Worm (Caenorhabditis elegans) whole organism, L2 larva: Measurements from ENCODE around the gene F35D11.3.

Experiments
- ZK546.5 ChIP-seq: sonication (generic microtip); optimal IDR thresholded peaks from 2 replicates; lab custom pipeline; 2017; ENCODE audit warnings: missing biosample characterization, missing genetic modification characterization
- ama-1 ChIP-seq: fragments of 150-350 bp; optimal IDR thresholded peaks from 2 replicates; lab custom pipeline; 2018; ENCODE audit warnings: inconsistent platforms
- lin-11 ChIP-seq: fragments of 150-350 bp; sonication (generic microtip); optimal IDR thresholded peaks from 2 replicates; lab custom pipeline; 2014; ENCODE audit warnings: missing biosample characterization, missing genetic modification characterization, inconsistent platforms, mixed read lengths
- lin-13 ChIP-seq: fragments of 150-350 bp; optimal IDR thresholded peaks from 2 replicates; lab custom pipeline; 2014; ENCODE audit warnings: missing biosample characterization, missing genetic modification reagents, missing genetic modification characterization
- lin-39 ChIP-seq: fragments of 150-350 bp; optimal IDR thresholded peaks from 2 replicates; lab custom pipeline; 2014; ENCODE audit warnings: missing biosample characterization, missing genetic modification reagents, missing genetic modification characterization
- lsy-2 ChIP-seq, 2 experiments: fragments of 150-350 bp in 1 of 2; sonication (generic microtip) in 1 of 2; optimal IDR thresholded peaks; 2 replicates each; lab custom pipeline; 2014 to 2017; ENCODE audit warnings: missing biosample characterization in 2 of 2, missing genetic modification characterization in 2 of 2
- mdl-1 ChIP-seq, 2 experiments: fragments of 150-350 bp in 1 of 2; sonication (generic microtip) in 1 of 2; optimal IDR thresholded peaks; 2 replicates each; lab custom pipeline; 2017; ENCODE audit warnings: missing biosample characterization in 2 of 2, missing genetic modification characterization in 2 of 2
- nhr-11 ChIP-seq: fragments of 150-350 bp; optimal IDR thresholded peaks from 2 replicates; lab custom pipeline; 2014; ENCODE audit warnings: missing biosample characterization, missing genetic modification characterization
- sma-3 ChIP-seq: sonication (generic microtip); optimal IDR thresholded peaks from 2 replicates; lab custom pipeline; 2016; ENCODE audit warnings: missing genetic modification reagents, missing genetic modification characterization, missing compliant biosample characterization
- unc-62 ChIP-seq: fragments of 150-350 bp; optimal IDR thresholded peaks from 2 replicates; lab custom pipeline; 2014; ENCODE audit warnings: missing biosample characterization, missing genetic modification reagents, missing genetic modification characterization
- zag-1 ChIP-seq: fragments of 150-350 bp; optimal IDR thresholded peaks from 2 replicates; lab custom pipeline; 2014; ENCODE audit warnings: missing biosample characterization, missing genetic modification characterization

- TF ChIP-seq nhr-11 (tag; lab: Kevin White, UChicago) (no peak), lin-39 (tag; lab: Kevin White, UChicago) (no peak), unc-62 (GFP tag; lab: Kevin White, UChicago) (no peak), ZK546.5 (no peak), ama-1 (lab: Kevin White, UChicago) (no peak), mdl-1 (tag; optimal IDR thresholded peaks at IDR 0.05; lab: Kevin White, UChicago) (no peak), sma-3 (GFP tag; lab: Kevin White, UChicago) (no peak), lin-13 (no peak), lin-11 (tag; lab: Kevin White, UChicago) (no peak), zag-1 (tag; lab: Kevin White, UChicago) (no peak), lsy-2 (tag; optimal IDR thresholded peaks at IDR 0.05; lab: Kevin White, UChicago) (no peak)
Observed at ce11 chrII:4658245-4658644, 50.1 kb downstream of the F35D11.3 start.
